Worm (Caenorhabditis elegans) whole organism, dauer: Measurements from ENCODE around the gene ZK512.11.

Source experiments
- unc-62 ChIP-seq: sonication (generic microtip); optimal IDR thresholded peaks from 2 replicates; lab custom pipeline; 2017; ENCODE audit warnings: missing biosample characterization, missing genetic modification reagents, missing genetic modification characterization

Gene ZK512.11

DNA sequence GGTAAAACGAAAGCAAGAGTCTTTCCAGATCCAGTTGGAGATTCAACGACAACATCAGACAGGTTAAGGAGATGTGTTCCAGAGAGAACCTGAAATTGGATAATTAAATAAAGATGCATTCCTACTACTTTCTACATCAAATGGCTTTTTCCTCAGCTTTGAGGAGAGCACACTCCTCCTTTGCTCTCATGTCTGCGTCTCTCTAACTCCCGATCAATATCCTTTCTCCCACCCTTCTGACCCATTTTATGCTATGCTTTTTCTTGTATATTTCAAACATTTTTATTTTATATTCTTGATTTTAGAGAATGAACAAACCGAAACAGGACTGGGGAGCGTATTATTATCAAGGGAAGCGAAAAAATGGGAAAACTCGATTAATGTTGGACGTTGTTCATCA is at the start of gene ZK512.11:
Gene ZK512.11 (plus strand): TSS at position 301 of the 400 bp plus-strand sequence.
- no peak for TF ChIP-seq unc-62 (GFP tag; lab: Kevin White, UChicago)

DNA sequence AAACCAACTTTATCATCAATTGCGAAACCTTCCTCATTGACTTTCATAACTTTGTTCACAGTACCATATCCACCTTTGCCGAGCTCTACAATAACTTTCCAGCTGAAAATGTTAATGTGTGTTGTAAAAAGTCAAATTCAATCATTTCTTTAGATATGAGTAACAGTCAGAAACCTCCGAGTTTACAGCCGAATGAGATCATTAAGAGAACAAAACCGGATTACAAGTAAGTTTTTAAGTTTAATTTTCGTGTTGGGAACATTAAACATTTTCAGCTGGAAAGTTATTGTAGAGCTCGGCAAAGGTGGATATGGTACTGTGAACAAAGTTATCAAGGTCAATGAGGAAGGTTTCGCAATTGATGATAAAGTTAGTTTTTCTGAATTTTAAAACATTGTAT is 42.8 kb upstream of the ZK512.11 start, which contains the start of gene ZK507.1:
Gene ZK507.1 (minus strand): TSS at position 101 of the 400 bp plus-strand sequence.
- TF ChIP-seq unc-62 (GFP tag; lab: Kevin White, UChicago): no peak

DNA sequence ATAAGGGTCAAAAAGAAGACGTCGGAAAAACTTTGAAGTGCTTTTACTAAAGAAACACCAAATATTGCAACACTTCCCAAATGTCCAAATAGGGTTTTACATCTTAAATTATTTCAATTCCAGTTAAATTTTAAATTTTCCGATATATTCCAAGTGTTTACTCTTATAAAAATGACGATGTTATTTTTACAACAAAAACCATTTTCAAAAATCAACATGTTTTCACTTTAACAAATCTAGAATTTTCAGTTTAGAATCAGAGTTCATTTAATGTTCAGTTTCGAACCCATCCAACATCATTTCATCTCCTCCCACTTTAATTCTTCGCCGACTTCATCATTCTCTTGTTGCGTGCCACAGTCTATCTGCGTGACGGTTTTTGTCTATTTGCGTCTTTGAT is 40.4 kb upstream of the ZK512.11 start, which contains the start of gene dos-1:
Gene dos-1 (plus strand): TSS at position 301 of the 400 bp plus-strand sequence.
- TF ChIP-seq unc-62 (GFP tag; lab: Kevin White, UChicago): no peak

DNA sequence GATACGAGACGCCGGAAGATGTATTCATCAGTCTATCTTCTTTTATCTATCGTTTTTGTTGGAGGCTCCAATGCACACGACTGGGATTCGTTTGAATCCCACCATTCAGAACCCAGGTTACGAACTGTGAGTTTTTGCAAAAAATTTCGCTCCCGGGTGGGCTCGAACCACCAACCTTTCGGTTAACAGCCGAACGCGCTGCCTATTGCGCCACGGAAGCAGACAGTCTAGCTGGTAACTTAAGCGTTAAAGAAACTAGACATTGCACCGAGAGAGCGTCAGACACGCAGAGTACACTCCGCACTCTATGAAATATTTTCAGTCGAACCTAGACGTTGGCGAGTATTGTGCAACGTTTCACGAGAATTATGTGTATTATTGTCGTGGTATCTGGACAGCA is 40.0 kb upstream of the ZK512.11 start:
- TF ChIP-seq unc-62 (GFP tag; lab: Kevin White, UChicago): no peak

DNA sequence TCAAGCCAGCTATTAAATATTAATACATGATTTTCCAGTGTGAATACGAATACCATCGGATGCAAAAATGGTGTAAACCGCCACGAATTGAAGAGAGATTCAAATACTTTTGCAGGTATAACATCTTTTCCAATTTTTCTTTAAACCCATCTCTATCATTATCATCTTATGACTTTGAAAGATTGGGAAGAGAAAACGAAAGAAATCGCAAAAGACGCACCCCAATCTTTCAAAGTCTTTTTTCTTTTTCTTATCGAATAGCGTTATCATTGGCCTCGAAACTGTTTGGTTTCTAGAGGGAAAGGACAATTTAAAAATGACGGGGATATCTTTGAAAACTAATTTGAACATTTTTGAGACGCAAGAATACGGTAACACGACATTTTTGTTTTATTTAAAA is 38.4 kb upstream of the ZK512.11 start:
- no peak for TF ChIP-seq unc-62 (GFP tag; lab: Kevin White, UChicago)

DNA sequence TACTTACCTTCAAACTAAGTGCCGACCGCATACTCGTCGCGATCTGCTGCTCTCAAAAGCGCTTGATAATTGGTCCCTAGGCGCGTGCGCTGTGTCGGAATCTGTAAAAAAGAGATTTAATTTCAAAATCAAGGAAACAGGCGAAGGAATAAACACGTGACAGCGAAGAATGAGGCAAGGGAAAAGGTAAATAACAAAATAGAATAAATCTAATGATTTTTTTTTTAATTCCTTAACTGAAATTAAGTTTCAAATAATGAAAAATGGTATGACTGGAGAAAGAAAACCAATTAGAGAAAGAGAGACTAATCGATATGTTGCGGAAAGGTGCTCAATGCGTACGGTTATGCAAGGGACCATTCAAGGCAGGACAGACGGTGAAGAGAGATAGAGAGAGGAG is 34.8 kb upstream of the ZK512.11 start, which contains the start of gene cya-1:
Gene cya-1 (minus strand): TSS at position 101 of the 400 bp plus-strand sequence.
- TF ChIP-seq unc-62 (GFP tag; lab: Kevin White, UChicago): no peak

DNA sequence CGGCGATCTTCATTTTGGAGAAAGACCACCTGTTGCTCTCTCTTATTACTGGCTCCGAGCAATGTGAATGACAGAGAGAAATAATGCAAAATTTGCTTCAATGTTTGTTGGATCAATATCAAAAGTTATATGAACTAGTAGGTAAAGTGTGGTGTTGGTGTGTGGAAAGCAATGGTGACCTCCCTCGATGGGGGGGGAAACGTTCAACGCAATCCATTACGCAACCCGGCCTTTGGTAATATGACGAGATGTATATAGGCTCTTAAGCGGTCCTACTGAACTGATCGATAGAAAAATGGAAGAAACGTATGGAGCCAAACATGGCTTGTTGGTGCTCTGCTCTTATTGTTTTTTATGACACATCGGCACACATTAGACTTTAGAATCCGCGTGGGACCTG is 34.3 kb upstream of the ZK512.11 start:
- TF ChIP-seq unc-62 (GFP tag; lab: Kevin White, UChicago): no peak

DNA sequence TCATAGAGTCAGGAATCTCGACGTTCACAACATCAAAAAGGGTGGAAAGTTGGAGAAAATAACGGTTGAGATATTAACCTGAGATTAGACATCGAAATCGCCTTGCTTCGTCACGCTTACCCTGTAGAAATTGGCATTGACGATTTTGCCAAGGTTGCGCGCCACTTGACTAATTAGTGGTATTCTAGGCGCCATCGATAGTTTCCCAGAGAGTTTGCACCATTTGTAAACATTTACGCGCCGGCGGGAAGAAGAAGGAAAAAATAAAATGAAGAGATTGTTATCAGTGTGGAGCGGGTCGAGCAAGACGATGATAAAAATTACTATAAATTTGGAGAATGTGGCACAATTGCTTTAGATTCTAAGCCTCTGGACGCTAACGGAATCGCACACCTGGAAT is 33.7 kb upstream of the ZK512.11 start:
- TF ChIP-seq unc-62 (GFP tag; lab: Kevin White, UChicago): no peak

DNA sequence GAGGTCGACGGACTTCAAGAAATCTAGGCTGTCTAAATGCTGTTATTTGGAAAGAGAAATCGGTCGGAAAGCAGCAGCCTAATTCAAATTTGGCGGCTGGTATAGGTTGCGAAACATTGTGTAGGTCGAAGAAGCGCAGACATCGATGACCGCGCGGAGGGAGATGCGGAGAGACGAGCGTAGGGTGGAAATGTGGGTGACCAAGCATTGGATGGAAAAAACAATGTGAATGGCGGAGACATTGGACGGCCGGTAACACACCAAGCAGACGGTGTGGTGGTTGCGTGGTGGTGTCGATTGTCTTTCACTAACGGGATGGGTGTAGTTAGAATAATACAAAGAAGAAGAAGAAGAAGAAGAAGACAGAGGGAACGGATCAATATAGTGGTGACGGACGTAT is 31.5 kb upstream of the ZK512.11 start:
- TF ChIP-seq unc-62 (GFP tag; lab: Kevin White, UChicago): no peak

DNA sequence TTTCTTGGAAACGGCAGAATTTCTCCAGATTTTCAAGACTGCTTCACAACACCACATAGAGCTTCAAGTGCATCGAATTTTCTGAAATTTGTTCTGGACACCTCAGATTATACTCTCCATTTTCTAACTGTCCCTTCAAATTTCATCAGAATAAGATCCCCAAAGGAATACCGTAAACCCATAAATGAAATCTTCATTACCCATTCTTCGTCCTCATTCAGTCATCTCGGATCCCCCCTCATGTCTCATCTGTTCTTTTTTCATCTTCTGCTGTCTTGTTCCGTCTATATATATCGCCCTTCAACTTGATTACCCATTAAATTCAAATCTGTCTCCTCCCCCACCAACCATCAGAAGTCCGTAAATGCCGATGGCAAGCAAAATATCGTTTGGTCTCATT is 29.9 kb upstream of the ZK512.11 start:
- TF ChIP-seq unc-62 (GFP tag; lab: Kevin White, UChicago): no peak

DNA sequence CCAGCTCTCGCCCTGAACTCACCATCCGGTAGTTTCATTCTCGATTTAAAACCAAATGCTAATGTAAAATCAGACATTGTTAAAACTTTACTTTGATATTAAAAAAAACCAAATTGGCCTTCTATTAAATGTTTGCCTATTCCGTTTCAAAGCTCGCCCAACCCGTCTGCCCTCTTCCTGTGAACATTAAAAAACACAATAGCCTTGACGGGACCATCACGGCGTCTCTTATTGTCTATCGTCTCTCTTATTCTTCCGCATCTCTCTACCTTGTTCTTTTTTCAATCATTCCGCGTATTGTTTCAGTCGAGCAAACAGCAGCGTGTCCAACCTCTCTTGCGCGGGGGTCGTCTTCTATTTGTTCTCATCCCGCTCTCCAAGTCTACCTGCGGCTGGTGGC is 29.4 kb upstream of the ZK512.11 start, which contains the start of gene ZK512.1:
Gene ZK512.1 (plus strand): TSS at position 301 of the 400 bp plus-strand sequence.
- no peak for TF ChIP-seq unc-62 (GFP tag; lab: Kevin White, UChicago)

DNA sequence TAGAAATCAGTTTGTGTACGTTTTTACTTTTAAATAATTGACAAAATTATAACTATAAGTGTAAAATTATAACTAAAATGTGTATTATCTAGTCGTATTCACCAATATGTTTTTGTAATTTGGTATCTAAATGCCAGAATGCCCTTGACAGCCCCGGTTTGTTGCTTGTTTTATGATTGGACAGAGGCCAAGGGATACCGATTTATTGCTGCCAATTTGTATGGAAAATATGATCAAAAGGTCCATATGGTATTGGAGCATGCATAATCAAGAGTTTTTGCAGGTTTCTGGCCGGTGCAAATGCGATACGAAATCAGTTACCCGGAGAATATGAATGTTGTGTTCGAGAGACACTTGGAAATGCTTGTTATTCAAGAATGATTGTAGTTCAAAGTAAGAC is 28.3 kb upstream of the ZK512.11 start:
- no peak for TF ChIP-seq unc-62 (GFP tag; lab: Kevin White, UChicago)

DNA sequence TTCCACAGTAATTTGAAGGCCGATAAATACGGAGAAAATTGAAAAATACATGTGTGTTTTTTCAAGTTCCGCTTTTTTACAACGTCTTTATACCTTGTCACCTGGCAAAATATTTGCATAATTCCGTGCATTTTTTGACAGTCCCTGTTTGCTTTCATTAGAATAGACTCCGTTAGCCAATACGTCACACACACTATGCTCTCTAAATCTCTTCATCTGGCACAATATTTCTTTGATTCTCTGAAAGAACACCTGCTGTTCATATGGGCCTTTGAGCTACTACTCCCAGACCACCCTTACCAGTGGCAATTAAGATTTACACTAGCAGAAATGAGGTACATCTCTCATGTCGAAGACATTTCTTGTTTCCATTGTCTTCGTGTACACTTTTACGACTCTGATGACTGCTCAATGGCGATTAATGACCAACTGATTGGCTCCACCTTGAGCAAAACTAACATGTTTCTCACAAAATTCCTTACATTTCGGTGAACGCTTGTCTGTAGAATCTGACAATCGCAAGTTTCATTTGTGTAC is 25.6 kb upstream of the ZK512.11 start, which contains the start of gene grl-11:
Gene grl-11 (minus strand): TSS at position 51 of the 537 bp plus-strand sequence.
- TF ChIP-seq unc-62 (GFP tag; lab: Kevin White, UChicago): no peak

DNA sequence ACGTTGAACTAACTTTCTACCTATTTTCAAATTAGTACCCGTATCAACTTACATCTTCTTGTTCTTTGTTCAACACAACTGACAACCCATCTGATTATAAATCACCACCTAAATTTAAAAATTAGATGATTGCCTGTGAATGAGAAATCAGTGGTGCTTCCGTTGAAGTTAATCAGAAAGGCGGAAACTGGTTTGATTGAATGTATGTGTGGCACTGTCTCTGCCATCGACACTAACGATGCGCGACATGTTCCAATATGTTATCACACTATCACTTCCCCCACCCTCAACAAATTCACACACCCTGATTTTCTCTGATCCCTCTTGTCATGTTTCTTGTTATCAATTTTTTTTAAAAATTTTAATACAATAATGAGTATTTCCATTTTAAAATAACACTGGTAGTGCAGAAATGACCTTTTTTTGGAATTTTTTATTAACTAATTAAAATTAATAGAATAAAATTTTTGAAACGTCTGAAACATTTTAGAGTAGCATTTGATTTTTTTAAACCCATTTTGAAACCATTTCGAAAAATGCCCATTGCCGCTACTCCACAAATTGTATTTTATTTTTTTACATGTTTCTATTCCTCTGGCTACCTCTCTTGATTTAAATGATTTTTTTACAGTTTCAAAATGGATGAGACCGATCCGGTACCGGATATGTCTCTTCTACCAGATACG is 24.9 kb upstream of the ZK512.11 start, which contains the start of gene ced-11:
Gene ced-11 (plus strand): TSS at position 636 of the 686 bp plus-strand sequence.
- no peak for TF ChIP-seq unc-62 (GFP tag; lab: Kevin White, UChicago)

DNA sequence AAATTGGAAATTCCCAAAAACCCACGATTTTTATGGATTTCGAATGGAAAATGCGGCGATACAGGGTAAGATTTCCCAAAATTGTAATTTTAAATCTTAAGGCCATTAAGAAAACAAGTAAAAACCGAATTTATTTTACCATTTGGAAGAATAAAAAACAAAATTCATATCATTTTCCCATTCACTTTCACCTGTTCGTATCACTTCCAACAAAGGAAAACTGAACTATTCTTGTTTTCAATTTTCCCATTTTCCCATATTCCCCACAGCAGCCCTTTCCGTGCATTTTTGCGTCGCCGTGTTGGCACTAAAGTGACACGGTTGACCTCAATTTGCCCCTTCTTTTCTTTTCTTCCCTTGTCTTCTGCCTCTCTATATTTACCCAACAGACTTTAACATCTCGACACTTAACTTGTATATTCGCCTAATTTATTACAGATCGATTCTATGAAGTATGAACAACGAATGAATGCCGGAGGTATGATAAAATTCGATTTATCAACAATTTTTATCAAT is 18.2 kb upstream of the ZK512.11 start, which contains the start of gene sec-16A.1:
Gene sec-16A.1 (plus strand): TSS at position 51 of the 516 bp plus-strand sequence.
- no peak for TF ChIP-seq unc-62 (GFP tag; lab: Kevin White, UChicago)

DNA sequence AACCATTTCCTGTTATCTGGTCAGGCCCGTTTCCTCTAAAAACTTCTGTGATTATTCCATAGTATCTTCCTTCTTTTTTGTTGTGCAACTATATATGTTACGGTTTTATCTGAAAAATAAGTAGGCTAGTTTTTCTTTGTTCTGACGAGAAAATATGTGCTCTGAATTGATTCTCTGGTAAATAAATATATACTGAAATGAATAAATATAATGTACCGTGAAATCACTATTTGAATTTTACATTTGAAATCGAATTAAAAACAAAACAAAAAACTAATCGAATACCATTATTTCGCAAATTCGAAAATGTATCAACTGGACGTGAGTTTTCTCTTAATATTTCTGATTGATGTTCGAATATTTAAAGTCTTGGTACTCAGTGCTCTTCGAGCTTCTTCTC is 13.4 kb upstream of the ZK512.11 start, which contains the start of gene ZK512.10:
Gene ZK512.10 (plus strand): TSS at position 301 of the 400 bp plus-strand sequence.
- TF ChIP-seq unc-62 (GFP tag; lab: Kevin White, UChicago): no peak
